Worm (Caenorhabditis elegans) whole organism, early embryonic: Measurements from ENCODE around the gene ceh-91.

Experiments used
- B0310.2 ChIP-seq: sonication (generic microtip); optimal IDR thresholded peaks from 2 replicates; lab custom pipeline; 2016; ENCODE audit warnings: mild to moderate bottlenecking, missing genetic modification characterization, missing compliant biosample characterization
- F13C5.2 ChIP-seq: sonication (generic microtip); optimal IDR thresholded peaks from 2 replicates; lab custom pipeline; 2017; ENCODE audit warnings: mild to moderate bottlenecking, missing genetic modification characterization, inconsistent platforms, missing compliant biosample characterization
- ama-1 ChIP-seq: fragments of 150-350 bp; optimal IDR thresholded peaks from 2 replicates; lab custom pipeline; 2014
- hmbx-1 ChIP-seq: sonication (generic microtip); optimal IDR thresholded peaks from 2 replicates; lab custom pipeline; 2016; ENCODE audit warnings: mild to moderate bottlenecking, missing genetic modification characterization, missing compliant biosample characterization
- tbx-11 ChIP-seq: fragments of 200-800 bp; sonication (Bioruptor generic); IDR thresholded peaks from 2 replicates; pipeline ENCODE4 v1.3.6; 2022; ENCODE audit warnings: missing genetic modification characterization, missing compliant biosample characterization
- tra-4 ChIP-seq: sonication (generic microtip); optimal IDR thresholded peaks from 2 replicates; lab custom pipeline; 2017; ENCODE audit warnings: missing genetic modification characterization, missing compliant biosample characterization

DNA sequence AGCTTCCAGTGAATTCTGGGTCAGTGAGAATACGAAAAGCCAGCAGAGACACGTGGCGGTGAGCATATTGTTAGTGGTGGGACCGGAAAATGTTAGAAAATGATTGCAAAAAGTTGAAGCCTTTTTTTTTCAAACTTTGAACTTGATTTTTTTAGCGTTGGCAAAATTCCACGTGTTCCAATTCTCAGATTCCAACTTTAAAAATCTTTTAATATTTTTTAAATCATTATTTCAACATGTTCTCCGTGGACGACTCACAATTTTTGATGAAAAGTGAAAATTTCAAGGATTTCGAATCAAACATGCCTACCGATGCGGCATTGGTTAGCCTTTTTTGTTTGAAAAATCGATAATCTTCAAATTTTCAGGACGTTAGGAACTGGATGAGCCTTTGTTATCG lies 4.2 kb upstream of the ceh-91 start, which contains the start of the genes Y66A7A.9 and Y66A7A.4:
- TF ChIP-seq ama-1 (lab: Kevin White, UChicago) (no peak), B0310.2 (tag; lab: Kevin White, UChicago) (no peak), tbx-11 (GFP tag; lab: Robert Waterston, UW) (no peak), hmbx-1 (tag; lab: Kevin White, UChicago) (no peak), tra-4 (no peak), F13C5.2 (tag; lab: Kevin White, UChicago) (no peak)
